In genomic region chr3L:18869035-18869826, dm6 we compare ENCODE assay signal across 1 fruit fly cellular context.
TF ChIP-seq lines count a peak whose summit lies in the region.

Gene Grx1, plus strand, starts transcription at chr3L:18869230.

TF ChIP-seq in whole organism, embryonic, 481 proteins besides CTCF, POLR2A, EP300 and RAD21 (continued from another document):
- peak; percentile 75 for TF ChIP-seq stwl (tag; optimal IDR thresholded peaks at IDR 0.05; lab: Kevin White, UChicago)
- TF ChIP-seq ci (GFP tag; IDR thresholded peaks at IDR 0.05; lab: Robert Waterston, UW) = 0 out of 3 replicates have a peak, but pooled peaks have one; percentile 38
- peak; percentile 15 for TF ChIP-seq crc (GFP tag; optimal IDR thresholded peaks at IDR 0.05; lab: Kevin White, UChicago)
- TF ChIP-seq peb (GFP tag; IDR thresholded peaks at IDR 0.05; lab: Robert Waterston, UW) = no peak
- peak; percentile 57 for TF ChIP-seq CG1603 (tag; optimal IDR thresholded peaks at IDR 0.05; lab: Kevin White, UChicago)
- peak; percentile 42 for TF ChIP-seq Mad (GFP tag; optimal IDR thresholded peaks at IDR 0.05; lab: Kevin White, UChicago)
- TF ChIP-seq CG31441 (GFP tag; IDR thresholded peaks at IDR 0.05; lab: Robert Waterston, UW) = peak; percentile 61
- TF ChIP-seq CG9727 (GFP tag; optimal IDR thresholded peaks at IDR 0.05; lab: Kevin White, UChicago) = peak; percentile 49
- TF ChIP-seq Hr3 (GFP tag; optimal IDR thresholded peaks at IDR 0.05; lab: Kevin White, UChicago) = peak; percentile 49
- TF ChIP-seq Awh (GFP tag; IDR thresholded peaks at IDR 0.05; lab: Robert Waterston, UW) = peak; percentile 22; the same call in 1 of the 2 replicates
- TF ChIP-seq dmrt11E (tag; optimal IDR thresholded peaks at IDR 0.05; lab: Kevin White, UChicago) = peak; percentile 53
- peak; percentile 33 for TF ChIP-seq Hmx (GFP tag; optimal IDR thresholded peaks at IDR 0.05; lab: Kevin White, UChicago)
- no peak for TF ChIP-seq usp (GFP tag; optimal IDR thresholded peaks at IDR 0.05; lab: Kevin White, UChicago)
- TF ChIP-seq sd (tag; optimal IDR thresholded peaks at IDR 0.05; lab: Kevin White, UChicago) = no peak
- TF ChIP-seq Sry-δ (GFP tag; optimal IDR thresholded peaks at IDR 0.05; lab: Kevin White, UChicago) = peak; percentile 4
- TF ChIP-seq Ssrp (tag; optimal IDR thresholded peaks at IDR 0.05; lab: Kevin White, UChicago) = peak; percentile 40
- peak; percentile 7; the same call in 1 of the 3 replicates for TF ChIP-seq CG34224 (GFP tag; IDR thresholded peaks at IDR 0.05; lab: Robert Waterston, UW; ENCODE audit: partially characterized antibody)
- TF ChIP-seq Atf3 (GFP tag; optimal IDR thresholded peaks at IDR 0.05; lab: Kevin White, UChicago) = peak; percentile 8
- TF ChIP-seq ac (GFP tag; optimal IDR thresholded peaks at IDR 0.05; lab: Kevin White, UChicago) = no peak
- peak; percentile 15 for TF ChIP-seq Lhr (GFP tag; optimal IDR thresholded peaks at IDR 0.05; lab: Kevin White, UChicago)
- TF ChIP-seq CG17359 (tag; optimal IDR thresholded peaks at IDR 0.05; lab: Kevin White, UChicago) = peak; percentile 8
- TF ChIP-seq al (GFP tag; IDR thresholded peaks at IDR 0.05; lab: Robert Waterston, UW) = 0 out of 2 replicates have a peak, but pooled peaks have one; percentile 38
- TF ChIP-seq mld (GFP tag; IDR thresholded peaks at IDR 0.05; lab: Robert Waterston, UW; ENCODE audit: partially characterized antibody) = no peak
- TF ChIP-seq chif (GFP tag; optimal IDR thresholded peaks at IDR 0.05; lab: Kevin White, UChicago) = peak; percentile 38 to 49
- no peak for TF ChIP-seq CG2129 (GFP tag; IDR thresholded peaks at IDR 0.05; lab: Robert Waterston, UW; ENCODE audit: partially characterized antibody)
- TF ChIP-seq Oli (tag; optimal IDR thresholded peaks at IDR 0.05; lab: Kevin White, UChicago) = peak; percentile 22
- TF ChIP-seq gcm2 (GFP tag; optimal IDR thresholded peaks at IDR 0.05; lab: Kevin White, UChicago) = no peak
- TF ChIP-seq Opbp (GFP tag; IDR thresholded peaks at IDR 0.05; lab: Robert Waterston, UW; ENCODE audit: partially characterized antibody) = no peak
- no peak for TF ChIP-seq ara (GFP tag; IDR thresholded peaks at IDR 0.05; lab: Robert Waterston, UW)
- TF ChIP-seq Asciz (GFP tag; optimal IDR thresholded peaks at IDR 0.05; lab: Kevin White, UChicago) = peak; percentile 50
- peak; percentile 77 for TF ChIP-seq CG12391 (tag; optimal IDR thresholded peaks at IDR 0.05; lab: Kevin White, UChicago)
- peak; percentile 66 for TF ChIP-seq CG2116 (GFP tag; optimal IDR thresholded peaks at IDR 0.05; lab: Kevin White, UChicago)
- TF ChIP-seq CG32772 (GFP tag; IDR thresholded peaks at IDR 0.05; lab: Robert Waterston, UW) = no peak
- no peak for TF ChIP-seq nerfin-2 (GFP tag; IDR thresholded peaks at IDR 0.05; lab: Robert Waterston, UW; ENCODE audit: partially characterized antibody)
- no peak for TF ChIP-seq toy (GFP tag; IDR thresholded peaks at IDR 0.05; lab: Robert Waterston, UW)
- TF ChIP-seq Pdp1 (GFP tag; optimal IDR thresholded peaks at IDR 0.05; lab: Kevin White, UChicago) = peak; percentile 43 to 92
- peak; percentile 8 for TF ChIP-seq ATbp (GFP tag; optimal IDR thresholded peaks at IDR 0.05; lab: Kevin White, UChicago)
- TF ChIP-seq Ptx1 (GFP tag; IDR thresholded peaks at IDR 0.05; lab: Robert Waterston, UW) = peak; percentile 52
- peak; percentile 29 for TF ChIP-seq sqz (GFP tag; optimal IDR thresholded peaks at IDR 0.05; lab: Kevin White, UChicago)
- TF ChIP-seq CG17361 (GFP tag; IDR thresholded peaks at IDR 0.05; lab: Robert Waterston, UW) = peak; percentile 71; the same call in 2 of the 3 replicates
TF ChIP-seq in whole organism, embryonic: peak in this region for 233.
